Worm (Caenorhabditis elegans) whole organism, L4 larva: ENCODE results near the gene F32D8.2.
A peak's percentile ranks its signal among the peaks of the same experiment; 100 is the strongest.

ENCODE experiments used
- R02D3.7 ChIP-seq: fragments of 150-350 bp; sonication (generic microtip); optimal IDR thresholded peaks from 3 replicates; lab custom pipeline; 2014; ENCODE audit warnings: missing biosample characterization, missing genetic modification characterization
- ZK546.5 ChIP-seq, 2 experiments: sonication (generic microtip); optimal IDR thresholded peaks; 2 replicates each; lab custom pipeline; 2017; ENCODE audit warnings: missing biosample characterization in 2 of 2, missing genetic modification characterization in 2 of 2
- aly-2 ChIP-seq: sonication (generic microtip); optimal IDR thresholded peaks from 2 replicates; lab custom pipeline; 2018; ENCODE audit warnings: missing biosample characterization, missing genetic modification characterization
- ceh-62 ChIP-seq: sonication (generic microtip); optimal IDR thresholded peaks from 2 replicates; lab custom pipeline; 2017; ENCODE audit warnings: missing biosample characterization, missing genetic modification characterization
- ces-1 ChIP-seq: fragments of 150-350 bp; sonication (generic microtip); optimal IDR thresholded peaks from 4 replicates; lab custom pipeline; 2014; ENCODE audit warnings: missing biosample characterization, missing genetic modification reagents, missing genetic modification characterization
- daf-12 ChIP-seq: fragments of 150-350 bp; optimal IDR thresholded peaks from 2 replicates; lab custom pipeline; 2014; ENCODE audit warnings: missing biosample characterization, missing genetic modification reagents, missing genetic modification characterization
- lin-15B ChIP-seq: fragments of 150-350 bp; sonication (generic microtip); optimal IDR thresholded peaks from 3 replicates; lab custom pipeline; 2014; ENCODE audit warnings: missing biosample characterization, missing genetic modification characterization
- lin-39 ChIP-seq: fragments of 150-350 bp; optimal IDR thresholded peaks from 2 replicates; lab custom pipeline; 2014; ENCODE audit warnings: missing biosample characterization, missing genetic modification reagents, missing genetic modification characterization
- lsy-2 ChIP-seq, 2 experiments: fragments of 150-350 bp in 1 of 2; sonication (generic microtip) in 1 of 2; optimal IDR thresholded peaks; 2 replicates each; lab custom pipeline; 2014 to 2017; ENCODE audit warnings: missing biosample characterization in 2 of 2, missing genetic modification characterization in 2 of 2
- nhr-111 ChIP-seq: fragments of 200-800 bp; sonication (Bioruptor generic); optimal IDR thresholded peaks from 2 replicates; lab custom pipeline; 2018; ENCODE audit warnings: mild to moderate bottlenecking, missing genetic modification characterization, missing compliant biosample characterization
- skn-1 ChIP-seq: fragments of 150-350 bp; optimal IDR thresholded peaks from 2 replicates; lab custom pipeline; 2014; ENCODE audit warnings: missing biosample characterization, missing genetic modification characterization
- unc-130 ChIP-seq: sonication (generic microtip); optimal IDR thresholded peaks from 2 replicates; lab custom pipeline; 2016; ENCODE audit warnings: missing genetic modification reagents, missing genetic modification characterization, missing compliant biosample characterization
- ztf-11 ChIP-seq: fragments of 150-350 bp; optimal IDR thresholded peaks from 2 replicates; lab custom pipeline; 2014; ENCODE audit warnings: missing biosample characterization, missing genetic modification characterization

ce11 chrV:10834682-10835219 lies 48.8 kb upstream of the F32D8.2 start:
- TF ChIP-seq skn-1 (tag; lab: Kevin White, UChicago) = no peak
- no peak for TF ChIP-seq unc-130 (GFP tag; lab: Kevin White, UChicago)
- no peak for TF ChIP-seq ces-1
- TF ChIP-seq R02D3.7 (tag; lab: Kevin White, UChicago) = no peak
- TF ChIP-seq ztf-11 (tag; lab: Kevin White, UChicago) = no peak
- TF ChIP-seq aly-2 (tag; lab: Kevin White, UChicago) = no peak
- no peak for TF ChIP-seq lin-15B
- TF ChIP-seq daf-12 (tag; lab: Kevin White, UChicago) = no peak
- no peak for TF ChIP-seq lin-39 (tag; lab: Kevin White, UChicago)
- no peak for TF ChIP-seq nhr-111 (GFP tag; lab: Kevin White, UChicago)
- TF ChIP-seq lsy-2 (tag; optimal IDR thresholded peaks at IDR 0.05; lab: Kevin White, UChicago) = peak in 1 of 2 experiments; percentile 1
- TF ChIP-seq ZK546.5 (tag; optimal IDR thresholded peaks at IDR 0.05; lab: Kevin White, UChicago) = no peak
- TF ChIP-seq ceh-62 = no peak
